Worm (Caenorhabditis elegans) whole organism, mixed stage, embryonic: Measurements from ENCODE around the gene epc-1.

Experiments
- ces-1 ChIP-seq: fragments of 150-350 bp; optimal IDR thresholded peaks from 2 replicates; lab custom pipeline; 2014; ENCODE audit warnings: missing biosample characterization, missing genetic modification reagents, missing genetic modification characterization
- elt-1 ChIP-seq: sonication (generic microtip); optimal IDR thresholded peaks from 2 replicates; lab custom pipeline; 2017; ENCODE audit warnings: missing genetic modification characterization, mild to moderate bottlenecking, missing compliant biosample characterization, antibody characterized with exemption, moderate library complexity, borderline replicate concordance; ENCODE audit not compliant: insufficient read depth
- elt-3 ChIP-seq: fragments of 150-350 bp; optimal IDR thresholded peaks from 2 replicates; lab custom pipeline; 2014; ENCODE audit warnings: missing biosample characterization, missing genetic modification characterization
- lsy-2 ChIP-seq: fragments of 150-350 bp; optimal IDR thresholded peaks from 2 replicates; lab custom pipeline; 2014; ENCODE audit warnings: missing biosample characterization, missing genetic modification characterization
- nhr-2 ChIP-seq: fragments of 150-350 bp; optimal IDR thresholded peaks from 2 replicates; lab custom pipeline; 2014; ENCODE audit warnings: missing biosample characterization, missing genetic modification characterization
- pha-4 ChIP-seq: fragments of 150-350 bp; optimal IDR thresholded peaks from 2 replicates; lab custom pipeline; 2018; ENCODE audit warnings: missing biosample characterization, missing genetic modification reagents, missing genetic modification characterization
- snpc-4 ChIP-seq: fragments of 150-350 bp; optimal IDR thresholded peaks from 2 replicates; lab custom pipeline; 2014; ENCODE audit warnings: missing biosample characterization, missing genetic modification characterization
- unc-39 ChIP-seq: fragments of 150-350 bp; optimal IDR thresholded peaks from 2 replicates; lab custom pipeline; 2014; ENCODE audit warnings: missing biosample characterization, missing genetic modification characterization

DNA sequence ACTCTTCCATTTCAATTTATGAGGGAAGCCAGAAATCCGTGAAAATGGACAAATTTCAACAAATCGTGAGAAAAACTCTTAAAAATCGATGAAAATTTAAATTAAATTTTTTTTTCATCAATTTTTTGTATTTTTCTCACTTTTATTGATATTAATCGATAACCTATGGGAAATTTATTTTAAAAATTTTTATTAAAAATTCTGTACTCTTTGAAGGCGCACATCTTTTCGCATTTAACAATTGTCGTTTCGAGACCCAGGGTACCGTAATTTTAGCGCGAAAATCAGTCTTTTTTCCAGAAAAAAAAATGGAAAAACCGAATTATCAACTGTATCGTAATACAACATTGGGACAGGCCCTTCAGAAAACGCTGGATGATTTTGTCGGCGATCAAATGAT is 16.1 kb upstream of the epc-1 start, which contains the start of gene gtf-2A2:
- TF ChIP-seq elt-1 (tag; lab: Kevin White, UChicago) (no peak), elt-3 (tag; lab: Kevin White, UChicago) (no peak), snpc-4 (no peak), ces-1 (no peak), unc-39 (no peak), lsy-2 (tag; lab: Kevin White, UChicago) (no peak), pha-4 (tag; lab: Kevin White, UChicago) (no peak), nhr-2 (tag; lab: Kevin White, UChicago) (no peak)
